Fruit fly (Drosophila melanogaster): ENCODE data around the gene ko.

The ko gene

dm6 chr3L:21172527-21173253 lies 41.7 kb upstream of the ko start, which contains the start of the genes chb and AsnS (continued):
- peak; percentile 51 for TF ChIP-seq CG15601 (tag; optimal IDR thresholded peaks at IDR 0.05)
- TF ChIP-seq gfzf (GFP tag; optimal IDR thresholded peaks at IDR 0.05) = no peak
- peak; percentile 85 for TF ChIP-seq NFAT (GFP tag; IDR thresholded peaks at IDR 0.05)
- TF ChIP-seq CG15011 (GFP tag; optimal IDR thresholded peaks at IDR 0.05) = peak; percentile 80
- TF ChIP-seq gcm2 (GFP tag; optimal IDR thresholded peaks at IDR 0.05) = no peak
- peak; percentile 86 for TF ChIP-seq ind (GFP tag; optimal IDR thresholded peaks at IDR 0.05)
- peak; percentile 94 for TF ChIP-seq CoRest (tag; optimal IDR thresholded peaks at IDR 0.05)
- peak; percentile 90 for TF ChIP-seq CG8388 (GFP tag; optimal IDR thresholded peaks at IDR 0.05)
- TF ChIP-seq HLH3B (GFP tag; IDR thresholded peaks at IDR 0.05) = peak; percentile 95
- no peak for TF ChIP-seq Stat92E (GFP tag; optimal IDR thresholded peaks at IDR 0.05)
- peak; percentile 90 for TF ChIP-seq sisA (GFP tag; IDR thresholded peaks at IDR 0.05)
- peak; percentile 86 for TF ChIP-seq Xbp1 (GFP tag; optimal IDR thresholded peaks at IDR 0.05)
- peak; percentile 57 for TF ChIP-seq CG16863 (GFP tag; optimal IDR thresholded peaks at IDR 0.05)
- TF ChIP-seq tgo (GFP tag; IDR thresholded peaks at IDR 0.05) = peak; percentile 94
- peak; percentile 82 for TF ChIP-seq Max (GFP tag; optimal IDR thresholded peaks at IDR 0.05)
- TF ChIP-seq chif (GFP tag; optimal IDR thresholded peaks at IDR 0.05) = peak; percentile 64 to 72
- peak; percentile 77 for TF ChIP-seq cwo (GFP tag; optimal IDR thresholded peaks at IDR 0.05)
- TF ChIP-seq Optix (GFP tag; IDR thresholded peaks at IDR 0.05) = no peak
- TF ChIP-seq unpg (GFP tag; optimal IDR thresholded peaks at IDR 0.05) = peak; percentile 97
- peak; percentile 96 for TF ChIP-seq CG32532 (GFP tag; IDR thresholded peaks at IDR 0.05)
- peak; percentile 85 for TF ChIP-seq CG12104 (GFP tag; optimal IDR thresholded peaks at IDR 0.05)
- no peak for TF ChIP-seq YL-1 (GFP tag; optimal IDR thresholded peaks at IDR 0.05)
- peak; percentile 88 for TF ChIP-seq CG11085 (GFP tag; IDR thresholded peaks at IDR 0.05)
- peak; percentile 59; the same call in 1 of the 3 replicates for TF ChIP-seq z (GFP tag; IDR thresholded peaks at IDR 0.05)
- TF ChIP-seq CG15479 (GFP tag; optimal IDR thresholded peaks at IDR 0.05) = no peak
- TF ChIP-seq Hmx (GFP tag; optimal IDR thresholded peaks at IDR 0.05) = peak; percentile 34
- TF ChIP-seq CG12659 (GFP tag; optimal IDR thresholded peaks at IDR 0.05) = peak; percentile 86
- TF ChIP-seq tna (GFP tag; IDR thresholded peaks at IDR 0.05; ENCODE audit: partially characterized antibody) = no peak
- TF ChIP-seq CG10209 (GFP tag; optimal IDR thresholded peaks at IDR 0.05) = peak; percentile 88
- peak; percentile 15 for TF ChIP-seq CG5180 (GFP tag; optimal IDR thresholded peaks at IDR 0.05)
- peak; percentile 59 for TF ChIP-seq CG8290 (GFP tag; optimal IDR thresholded peaks at IDR 0.05)
- peak in 1 of 2 experiments; percentile 84 for TF ChIP-seq CG8290 (tag; optimal IDR thresholded peaks at IDR 0.05)
- TF ChIP-seq CG8478 (optimal IDR thresholded peaks at IDR 0.05) = no peak
- TF ChIP-seq Opbp (GFP tag; IDR thresholded peaks at IDR 0.05; ENCODE audit: partially characterized antibody) = no peak
- peak; percentile 95 for TF ChIP-seq Awh (GFP tag; IDR thresholded peaks at IDR 0.05)
- TF ChIP-seq ems (GFP tag; optimal IDR thresholded peaks at IDR 0.05) = peak; percentile 69
- peak; percentile 87 for TF ChIP-seq gce (GFP tag; IDR thresholded peaks at IDR 0.05)
- TF ChIP-seq CG7271 (tag; optimal IDR thresholded peaks at IDR 0.05) = peak; percentile 70
- peak; percentile 90 for TF ChIP-seq CG3847 (GFP tag; IDR thresholded peaks at IDR 0.05)
- TF ChIP-seq Vsx1 (GFP tag; optimal IDR thresholded peaks at IDR 0.05) = peak; percentile 81
- TF ChIP-seq Dll (GFP tag; IDR thresholded peaks at IDR 0.05; ENCODE audit: partially characterized antibody) = no peak
- peak; percentile 12 for TF ChIP-seq CG15073 (GFP tag; optimal IDR thresholded peaks at IDR 0.05)
- TF ChIP-seq fu2 (GFP tag; optimal IDR thresholded peaks at IDR 0.05) = peak; percentile 78
- TF ChIP-seq ara (GFP tag; IDR thresholded peaks at IDR 0.05) = peak; percentile 82
- TF ChIP-seq pfk (GFP tag; optimal IDR thresholded peaks at IDR 0.05) = no peak
- peak; percentile 90 for TF ChIP-seq B-H1 (GFP tag; IDR thresholded peaks at IDR 0.05)
- peak; percentile 72 for TF ChIP-seq lbe (GFP tag; optimal IDR thresholded peaks at IDR 0.05)
- TF ChIP-seq CG10267 (tag; optimal IDR thresholded peaks at IDR 0.05) = peak; percentile 83
- no peak for TF ChIP-seq hkb (optimal IDR thresholded peaks at IDR 0.05)
- TF ChIP-seq hkb (GFP tag; IDR thresholded peaks at IDR 0.05) = peak; percentile 93
